Fruit fly (Drosophila melanogaster) whole organism, prepupa: ENCODE results near the gene CG15890.

Source experiments
- Blimp-1 ChIP-seq: fragments of 200-800 bp; sonication (Bioruptor generic); optimal IDR thresholded peaks from 3 replicates; lab custom pipeline; 2017; ENCODE audit warnings: missing biosample characterization, missing genetic modification characterization, mild to moderate bottlenecking, moderate library complexity, missing genetic modification reagents
- CG10631 ChIP-seq: fragments of 200-800 bp; sonication (Bioruptor generic); optimal IDR thresholded peaks from 2 replicates; lab custom pipeline; 2016; ENCODE audit warnings: missing biosample characterization, missing genetic modification characterization
- CG10669 ChIP-seq: fragments of 200-800 bp; sonication (Bioruptor generic); optimal IDR thresholded peaks from 3 replicates; lab custom pipeline; 2018; ENCODE audit warnings: missing biosample characterization, mild to moderate bottlenecking, missing genetic modification characterization, moderate library complexity
- CG11294 ChIP-seq: fragments of 200-800 bp; sonication (Bioruptor generic); IDR thresholded peaks from 2 replicates; pipeline ENCODE4 v1.3.6; 2022; ENCODE audit warnings: missing biosample characterization, missing genetic modification characterization
- CG11762 ChIP-seq: fragments of 200-800 bp; sonication (Bioruptor generic); optimal IDR thresholded peaks from 3 replicates; lab custom pipeline; 2016; ENCODE audit warnings: missing biosample characterization, missing genetic modification characterization; ENCODE audit not compliant: insufficient read depth
- CG11902 ChIP-seq: fragments of 200-800 bp; sonication (Bioruptor generic); optimal IDR thresholded peaks from 3 replicates; lab custom pipeline; 2016; ENCODE audit warnings: missing biosample characterization, missing genetic modification characterization
- CG15336 ChIP-seq: fragments of 200-800 bp; sonication (Bioruptor generic); IDR thresholded peaks from 2 replicates; pipeline ENCODE4 v1.3.6; 2022; ENCODE audit warnings: missing biosample characterization, missing genetic modification characterization
- CG16779 ChIP-seq: fragments of 200-800 bp; sonication (Bioruptor generic); optimal IDR thresholded peaks from 3 replicates; lab custom pipeline; 2017; ENCODE audit warnings: missing biosample characterization, mild to moderate bottlenecking, missing genetic modification characterization
- CG31627 ChIP-seq: fragments of 200-800 bp; sonication (Bioruptor generic); optimal IDR thresholded peaks from 3 replicates; lab custom pipeline; 2016; ENCODE audit warnings: missing biosample characterization, missing genetic modification characterization
- CG3919 ChIP-seq: fragments of 200-800 bp; sonication (Bioruptor generic); optimal IDR thresholded peaks from 3 replicates; lab custom pipeline; 2016; ENCODE audit warnings: missing biosample characterization, missing genetic modification characterization
- CG4318 ChIP-seq: fragments of 200-800 bp; sonication (Bioruptor generic); optimal IDR thresholded peaks from 3 replicates; lab custom pipeline; 2017; ENCODE audit warnings: missing biosample characterization, mild to moderate bottlenecking, missing genetic modification characterization
- CG6163 ChIP-seq: fragments of 200-800 bp; sonication (Bioruptor generic); IDR thresholded peaks from 3 replicates; pipeline ENCODE4 v1.3.6; 2022; ENCODE audit warnings: missing biosample characterization, missing genetic modification characterization
- CG6276 ChIP-seq: fragments of 200-800 bp; sonication (Bioruptor generic); optimal IDR thresholded peaks from 2 replicates; lab custom pipeline; 2017; ENCODE audit warnings: missing biosample characterization, mild to moderate bottlenecking, missing genetic modification characterization
- CG6792 ChIP-seq: fragments of 200-800 bp; sonication (Bioruptor generic); optimal IDR thresholded peaks from 3 replicates; lab custom pipeline; 2016; ENCODE audit warnings: missing biosample characterization, missing genetic modification characterization
- CG6808 ChIP-seq: fragments of 200-800 bp; sonication (Bioruptor generic); optimal IDR thresholded peaks from 3 replicates; lab custom pipeline; 2017; ENCODE audit warnings: missing biosample characterization, missing genetic modification characterization, mild to moderate bottlenecking, moderate library complexity, missing genetic modification reagents
- CG6854 ChIP-seq: fragments of 200-800 bp; sonication (Bioruptor generic); optimal IDR thresholded peaks from 2 replicates; lab custom pipeline; 2017; ENCODE audit warnings: missing biosample characterization, mild to moderate bottlenecking, missing genetic modification characterization
- CG7368 ChIP-seq: fragments of 200-800 bp; sonication (Bioruptor generic); optimal IDR thresholded peaks from 3 replicates; lab custom pipeline; 2016; ENCODE audit warnings: missing biosample characterization, missing genetic modification characterization
- CG8119 ChIP-seq: fragments of 200-800 bp; sonication (Bioruptor generic); IDR thresholded peaks from 3 replicates; pipeline ENCODE4 v1.3.6; 2022; ENCODE audit warnings: missing biosample characterization, missing genetic modification characterization
- CG8319 ChIP-seq: fragments of 200-800 bp; sonication (Bioruptor generic); optimal IDR thresholded peaks from 3 replicates; lab custom pipeline; 2016; ENCODE audit warnings: missing biosample characterization, missing genetic modification characterization
- CG8632 ChIP-seq: fragments of 200-800 bp; sonication (Bioruptor generic); optimal IDR thresholded peaks from 3 replicates; lab custom pipeline; 2016; ENCODE audit warnings: missing biosample characterization, missing genetic modification characterization
- Eip75B ChIP-seq: fragments of 200-800 bp; sonication (Bioruptor generic); optimal IDR thresholded peaks from 3 replicates; lab custom pipeline; 2016; ENCODE audit warnings: missing biosample characterization, missing genetic modification characterization
- Eip78C ChIP-seq: fragments of 200-800 bp; sonication (Bioruptor generic); peaks from one replicate; lab custom pipeline; 2016; ENCODE audit warnings: missing biosample characterization, missing genetic modification characterization
- Eip93F ChIP-seq: fragments of 200-800 bp; sonication (Bioruptor generic); optimal IDR thresholded peaks from 2 replicates; lab custom pipeline; 2016; ENCODE audit warnings: missing biosample characterization, mild to moderate bottlenecking, missing genetic modification characterization
- Ets96B ChIP-seq: fragments of 200-800 bp; optimal IDR thresholded peaks from 2 replicates; lab custom pipeline; 2019; ENCODE audit warnings: missing biosample characterization, mild to moderate bottlenecking, missing genetic modification characterization, moderate library complexity
- Gug ChIP-seq: fragments of 200-800 bp; sonication (Bioruptor generic); IDR thresholded peaks from 2 replicates; pipeline ENCODE4 v1.3.6; 2022; ENCODE audit warnings: missing biosample characterization, missing genetic modification characterization
- Hr38 ChIP-seq: sonication (Bioruptor generic); optimal IDR thresholded peaks from 2 replicates; lab custom pipeline; 2016; ENCODE audit warnings: missing biosample characterization, missing genetic modification characterization
- Hr4 ChIP-seq: fragments of 200-800 bp; sonication (Bioruptor generic); optimal IDR thresholded peaks from 3 replicates; lab custom pipeline; 2016; ENCODE audit warnings: missing biosample characterization, missing genetic modification characterization
- Met ChIP-seq: fragments of 200-800 bp; sonication (Bioruptor generic); optimal IDR thresholded peaks from 3 replicates; lab custom pipeline; 2016; ENCODE audit warnings: missing biosample characterization, missing genetic modification characterization
- Smox ChIP-seq: fragments of 200-800 bp; sonication (Bioruptor generic); optimal IDR thresholded peaks from 3 replicates; lab custom pipeline; 2016; ENCODE audit warnings: missing biosample characterization, missing genetic modification characterization
- Sox102F ChIP-seq: fragments of 200-800 bp; sonication (Bioruptor generic); optimal IDR thresholded peaks from 2 replicates; lab custom pipeline; 2016; ENCODE audit warnings: missing biosample characterization, mild to moderate bottlenecking, missing genetic modification characterization
- Sox14 ChIP-seq: fragments of 200-800 bp; sonication (Bioruptor generic); optimal IDR thresholded peaks from 3 replicates; lab custom pipeline; 2016; ENCODE audit warnings: missing biosample characterization, missing genetic modification characterization
- Sox15 ChIP-seq: fragments of 200-800 bp; sonication (Bioruptor generic); optimal IDR thresholded peaks from 3 replicates; lab custom pipeline; 2016; ENCODE audit warnings: missing biosample characterization, missing genetic modification characterization
- acj6 ChIP-seq: fragments of 200-800 bp; sonication (Bioruptor generic); optimal IDR thresholded peaks from 3 replicates; lab custom pipeline; 2016; ENCODE audit warnings: missing biosample characterization, missing genetic modification characterization
- cyc ChIP-seq: fragments of 200-800 bp; sonication (Bioruptor generic); optimal IDR thresholded peaks from 3 replicates; lab custom pipeline; 2016; ENCODE audit warnings: missing biosample characterization, missing genetic modification characterization
- dac ChIP-seq: fragments of 200-800 bp; sonication (Bioruptor generic); optimal IDR thresholded peaks from 2 replicates; lab custom pipeline; 2017; ENCODE audit warnings: missing biosample characterization, mild to moderate bottlenecking, missing genetic modification characterization
- dsx ChIP-seq: fragments of 200-800 bp; optimal IDR thresholded peaks from 3 replicates; lab custom pipeline; 2019; ENCODE audit warnings: missing biosample characterization, mild to moderate bottlenecking, missing genetic modification characterization, moderate library complexity; ENCODE audit not compliant: poor library complexity, severe bottlenecking
- eg ChIP-seq: fragments of 200-800 bp; sonication (Bioruptor generic); IDR thresholded peaks from 3 replicates; pipeline ENCODE4 v1.3.6; 2022; ENCODE audit warnings: missing biosample characterization, missing genetic modification characterization
- esn ChIP-seq: fragments of 200-800 bp; sonication (Bioruptor generic); optimal IDR thresholded peaks from 2 replicates; lab custom pipeline; 2016; ENCODE audit warnings: missing biosample characterization, mild to moderate bottlenecking, missing genetic modification characterization, moderate library complexity
- fd59A ChIP-seq: fragments of 200-800 bp; sonication (Bioruptor generic); optimal IDR thresholded peaks from 2 replicates; lab custom pipeline; 2017; ENCODE audit warnings: missing biosample characterization, mild to moderate bottlenecking, missing genetic modification characterization, missing genetic modification reagents
- fd85E ChIP-seq: fragments of 200-800 bp; sonication (Bioruptor generic); optimal IDR thresholded peaks from 3 replicates; lab custom pipeline; 2016; ENCODE audit warnings: missing biosample characterization, missing genetic modification characterization
- lz ChIP-seq: fragments of 200-800 bp; sonication (Bioruptor generic); optimal IDR thresholded peaks from 3 replicates; lab custom pipeline; 2016; ENCODE audit warnings: missing biosample characterization, missing genetic modification characterization
- net ChIP-seq: fragments of 200-800 bp; sonication (Bioruptor generic); optimal IDR thresholded peaks from 3 replicates; lab custom pipeline; 2016; ENCODE audit warnings: missing biosample characterization, missing genetic modification characterization
- salr ChIP-seq, 2 experiments: fragments of 200-800 bp; sonication (Bioruptor generic); optimal IDR thresholded peaks; 3 replicates each; lab custom pipeline; 2016 to 2018; ENCODE audit warnings: missing biosample characterization in 2 of 2, missing genetic modification characterization in 2 of 2, mild to moderate bottlenecking in 1 of 2
- spab ChIP-seq: fragments of 200-800 bp; sonication (Bioruptor generic); optimal IDR thresholded peaks from 2 replicates; lab custom pipeline; 2017; ENCODE audit warnings: missing biosample characterization, mild to moderate bottlenecking, missing genetic modification characterization, missing genetic modification reagents
- ss ChIP-seq, 2 experiments: fragments of 200-800 bp; sonication (Bioruptor generic); optimal IDR thresholded peaks; 2 replicates in 1 of 2; 3 replicates in 1 of 2; lab custom pipeline; 2017 to 2018; ENCODE audit warnings: mild to moderate bottlenecking in 2 of 2, missing biosample characterization in 2 of 2, missing genetic modification characterization in 2 of 2, moderate library complexity in 1 of 2
- svp ChIP-seq: fragments of 200-800 bp; sonication (Bioruptor generic); peaks from one replicate; lab custom pipeline; 2016; ENCODE audit warnings: missing biosample characterization, missing genetic modification characterization
- topi ChIP-seq: fragments of 200-800 bp; sonication (Bioruptor generic); optimal IDR thresholded peaks from 3 replicates; lab custom pipeline; 2016; ENCODE audit warnings: missing biosample characterization, missing genetic modification characterization

The CG15890 gene

dm6 chrX:14775008-14775407 is 9.4 kb upstream of the CG15890 start, which contains the start of gene CG5334:
Gene CG5334, plus strand, starts transcription at chrX:14775308.
- TF ChIP-seq dsx (no peak), CG6854 (no peak), Eip78C (GFP tag; lab: Kevin White, UChicago) (no peak), CG6808 (GFP tag; lab: Kevin White, UChicago) (no peak), CG15336 (GFP tag; lab: Robert Waterston, UW) (no peak), fd85E (GFP tag; lab: Kevin White, UChicago) (no peak), spab (GFP tag; lab: Kevin White, UChicago) (no peak), Eip75B (GFP tag; lab: Kevin White, UChicago) (no peak), Met (GFP tag; lab: Kevin White, UChicago) (no peak), Ets96B (tag; lab: Kevin White, UChicago) (no peak), CG10669 (GFP tag; lab: Kevin White, UChicago) (no peak), cyc (GFP tag; lab: Kevin White, UChicago) (no peak), CG4318 (GFP tag; lab: Kevin White, UChicago) (no peak), CG8119 (GFP tag; lab: Robert Waterston, UW) (no peak), Sox14 (no peak), ss (GFP tag; optimal IDR thresholded peaks at IDR 0.05; lab: Kevin White, UChicago) (no peak), Hr4 (GFP tag; lab: Kevin White, UChicago) (no peak), net (GFP tag; lab: Kevin White, UChicago) (no peak), CG11902 (GFP tag; lab: Kevin White, UChicago) (no peak)

dm6 chrX:14765024-14765423 is 563 bp downstream of the CG15890 start:
- no peak for TF ChIP-seq Sox15 (GFP tag; lab: Kevin White, UChicago)
- TF ChIP-seq esn = no peak
- TF ChIP-seq Hr38 (GFP tag; lab: Kevin White, UChicago) = no peak
- TF ChIP-seq CG6163 = no peak
- no peak for TF ChIP-seq CG6792 (GFP tag; lab: Kevin White, UChicago)
- TF ChIP-seq fd85E (GFP tag; lab: Kevin White, UChicago) = no peak
- TF ChIP-seq Eip93F = no peak
- no peak for TF ChIP-seq Sox102F
- TF ChIP-seq, all 60 proteins: peak for 0

- no peak for TF ChIP-seq CG11902 (GFP tag; lab: Kevin White, UChicago)
- TF ChIP-seq ss (GFP tag; optimal IDR thresholded peaks at IDR 0.05; lab: Kevin White, UChicago) = no peak
- no peak for TF ChIP-seq CG10631 (GFP tag; lab: Kevin White, UChicago)
- TF ChIP-seq dac (GFP tag; lab: Kevin White, UChicago) = no peak
- TF ChIP-seq Eip93F = no peak
- no peak for TF ChIP-seq Sox14
- TF ChIP-seq Hr38 (GFP tag; lab: Kevin White, UChicago) = no peak
- no peak for TF ChIP-seq CG11294 (GFP tag; lab: Robert Waterston, UW)
- no peak for TF ChIP-seq spab (GFP tag; lab: Kevin White, UChicago)
- peak; percentile 19 for TF ChIP-seq Smox (GFP tag; lab: Kevin White, UChicago)
- TF ChIP-seq CG8119 (GFP tag; lab: Robert Waterston, UW) = no peak
- peak; percentile 28 for TF ChIP-seq esn
- no peak for TF ChIP-seq CG6276 (GFP tag; lab: Kevin White, UChicago)
- peak; percentile 38 for TF ChIP-seq topi (GFP tag; lab: Kevin White, UChicago)
- no peak for TF ChIP-seq Gug
- TF ChIP-seq CG3919 (GFP tag; lab: Kevin White, UChicago) = no peak
- TF ChIP-seq Hr4 (GFP tag; lab: Kevin White, UChicago) = no peak
- TF ChIP-seq Blimp-1 (GFP tag; lab: Kevin White, UChicago) = no peak
- no peak for TF ChIP-seq eg (GFP tag; lab: Robert Waterston, UW)
- TF ChIP-seq salr (GFP tag; optimal IDR thresholded peaks at IDR 0.05; lab: Kevin White, UChicago) = no peak
- no peak for TF ChIP-seq fd59A (GFP tag; lab: Kevin White, UChicago)
- TF ChIP-seq CG10669 (GFP tag; lab: Kevin White, UChicago) = no peak
- no peak for TF ChIP-seq CG8632
- no peak for TF ChIP-seq CG8319 (GFP tag; lab: Kevin White, UChicago)
- no peak for TF ChIP-seq CG16779 (tag; lab: Kevin White, UChicago)
- no peak for TF ChIP-seq CG7368
- no peak for TF ChIP-seq Sox102F
- TF ChIP-seq CG11762 (GFP tag; lab: Kevin White, UChicago) = no peak
- TF ChIP-seq cyc (GFP tag; lab: Kevin White, UChicago) = peak; percentile 8
- no peak for TF ChIP-seq acj6
- TF ChIP-seq CG31627 (GFP tag; lab: Kevin White, UChicago) = peak; percentile 1
- TF ChIP-seq lz (GFP tag; lab: Kevin White, UChicago) = no peak
- TF ChIP-seq CG6163 = no peak
- peak; percentile 51 for TF ChIP-seq Eip78C (GFP tag; lab: Kevin White, UChicago)
- no peak for TF ChIP-seq CG6792 (GFP tag; lab: Kevin White, UChicago)
- TF ChIP-seq fd85E (GFP tag; lab: Kevin White, UChicago) = no peak
- TF ChIP-seq svp (GFP tag; lab: Kevin White, UChicago) = peak; percentile 66
Observed at dm6 chrX:14751162-14751561, 14.4 kb downstream of the CG15890 start.
